Worm (Caenorhabditis elegans) whole organism, young adult: ENCODE data around the gene dyn-1.

Source experiments
- F10E7.11 ChIP-seq: sonication (generic microtip); optimal IDR thresholded peaks from 2 replicates; lab custom pipeline; 2017; ENCODE audit warnings: mild to moderate bottlenecking, missing genetic modification characterization, moderate library complexity, missing compliant biosample characterization
- F33H1.4 ChIP-seq: fragments of 200-800 bp; sonication (Bioruptor generic); IDR thresholded peaks from 2 replicates; pipeline ENCODE4 v1.3.6; 2022; ENCODE audit warnings: missing genetic modification reagents, missing genetic modification characterization, missing compliant biosample characterization
- F49E8.2 ChIP-seq: sonication (generic microtip); optimal IDR thresholded peaks from 3 replicates; lab custom pipeline; 2017; ENCODE audit warnings: missing genetic modification characterization, mild to moderate bottlenecking, missing compliant biosample characterization, antibody characterized with exemption, moderate library complexity; ENCODE audit not compliant: insufficient read depth
- Y53F4B.3 ChIP-seq: fragments of 200-800 bp; sonication (Bioruptor generic); IDR thresholded peaks from 2 replicates; pipeline ENCODE4 v1.3.6; 2022; ENCODE audit warnings: missing genetic modification reagents, missing genetic modification characterization, missing compliant biosample characterization
- Y95B8A.8 ChIP-seq: fragments of 200-800 bp; sonication (Bioruptor generic); IDR thresholded peaks from 2 replicates; pipeline ENCODE4 v1.3.6; 2022; ENCODE audit warnings: missing genetic modification reagents, missing genetic modification characterization, missing compliant biosample characterization
- attf-3 ChIP-seq: fragments of 200-800 bp; sonication (Bioruptor generic); conservative IDR thresholded peaks from 2 replicates; pipeline ENCODE4 v1.3.6; 2022; ENCODE audit warnings: missing genetic modification reagents, missing genetic modification characterization, missing compliant biosample characterization
- attf-5 ChIP-seq: fragments of 200-800 bp; sonication (Bioruptor generic); optimal IDR thresholded peaks from 2 replicates; lab custom pipeline; 2018; ENCODE audit warnings: mild to moderate bottlenecking, missing genetic modification characterization, missing compliant biosample characterization
- attf-6 ChIP-seq: fragments of 200-800 bp; sonication (Bioruptor generic); IDR thresholded peaks from 2 replicates; pipeline ENCODE4 v1.3.6; 2022; ENCODE audit warnings: missing genetic modification reagents, missing genetic modification characterization, missing compliant biosample characterization
- bed-2 ChIP-seq: fragments of 200-800 bp; sonication (Bioruptor generic); IDR thresholded peaks from 2 replicates; pipeline ENCODE4 v1.3.6; 2022; ENCODE audit warnings: missing genetic modification reagents, missing genetic modification characterization, missing compliant biosample characterization
- cebp-1 ChIP-seq, 2 experiments: fragments of 200-800 bp in 1 of 2; sonication (Bioruptor generic) in 1 of 2; sonication (generic microtip) in 1 of 2; IDR thresholded peaks in 1 of 2; optimal IDR thresholded peaks in 1 of 2; 2 replicates each; pipeline versions ENCODE4 v1.3.6 to Lab custom; 2017 to 2022; ENCODE audit warnings: missing compliant biosample characterization in 2 of 2, missing genetic modification characterization in 2 of 2, mild to moderate bottlenecking in 1 of 2, missing genetic modification reagents in 1 of 2, moderate library complexity in 1 of 2
- cebp-2 ChIP-seq: fragments of 200-800 bp; sonication (Bioruptor generic); IDR thresholded peaks from 2 replicates; pipeline ENCODE4 v1.3.6; 2022; ENCODE audit warnings: missing genetic modification characterization, missing compliant biosample characterization
- ceh-27 ChIP-seq: fragments of 200-800 bp; sonication (Bioruptor generic); optimal IDR thresholded peaks from 2 replicates; lab custom pipeline; 2018; ENCODE audit warnings: mild to moderate bottlenecking, missing genetic modification characterization, moderate library complexity, missing compliant biosample characterization
- ceh-40 ChIP-seq: fragments of 200-800 bp; sonication (Bioruptor generic); IDR thresholded peaks from 2 replicates; pipeline ENCODE4 v1.3.6; 2022; ENCODE audit warnings: missing genetic modification characterization, missing compliant biosample characterization
- ceh-58 ChIP-seq: fragments of 200-800 bp; sonication (Bioruptor generic); IDR thresholded peaks from 2 replicates; pipeline ENCODE4 v1.3.6; 2022; ENCODE audit warnings: missing genetic modification characterization, missing compliant biosample characterization
- ceh-79 ChIP-seq: sonication (generic microtip); optimal IDR thresholded peaks from 2 replicates; lab custom pipeline; 2017; ENCODE audit warnings: mild to moderate bottlenecking, missing genetic modification characterization, missing compliant biosample characterization
- dpff-1 ChIP-seq: sonication (generic microtip); optimal IDR thresholded peaks from 2 replicates; lab custom pipeline; 2017; ENCODE audit warnings: mild to moderate bottlenecking, missing genetic modification characterization, missing compliant biosample characterization
- efl-1 ChIP-seq: fragments of 150-350 bp; optimal IDR thresholded peaks from 2 replicates; lab custom pipeline; 2014; ENCODE audit warnings: missing biosample characterization, missing genetic modification reagents, missing genetic modification characterization
- egrh-3 ChIP-seq: fragments of 200-800 bp; sonication (Bioruptor generic); IDR thresholded peaks from 2 replicates; pipeline ENCODE4 v1.3.6; 2022; ENCODE audit warnings: missing genetic modification reagents, missing genetic modification characterization, missing compliant biosample characterization
- ets-4 ChIP-seq: fragments of 200-800 bp; sonication (Bioruptor generic); optimal IDR thresholded peaks from 2 replicates; lab custom pipeline; 2018; ENCODE audit warnings: mild to moderate bottlenecking, missing genetic modification characterization, missing compliant biosample characterization
- hlh-26 ChIP-seq: fragments of 200-800 bp; sonication (Bioruptor generic); conservative IDR thresholded peaks from 2 replicates; pipeline ENCODE4 v1.3.6; 2022; ENCODE audit warnings: missing genetic modification reagents, missing genetic modification characterization, missing compliant biosample characterization
- hmg-1.2 ChIP-seq: fragments of 200-800 bp; sonication (Bioruptor generic); IDR thresholded peaks from 2 replicates; pipeline ENCODE4 v1.3.6; 2022; ENCODE audit warnings: missing genetic modification reagents, missing genetic modification characterization, missing compliant biosample characterization
- hrde-1 ChIP-seq: sonication (generic microtip); optimal IDR thresholded peaks from 2 replicates; lab custom pipeline; 2016; ENCODE audit warnings: missing genetic modification characterization, mild to moderate bottlenecking, missing compliant biosample characterization, moderate library complexity, missing genotype, missing genetic modification reagents, borderline replicate concordance
- lag-1 ChIP-seq: fragments of 200-800 bp; sonication (Bioruptor generic); IDR thresholded peaks from 2 replicates; pipeline ENCODE4 v1.3.6; 2022; ENCODE audit warnings: missing genetic modification reagents, missing genetic modification characterization, missing compliant biosample characterization
- let-526 ChIP-seq: fragments of 200-800 bp; sonication (Bioruptor generic); IDR thresholded peaks from 2 replicates; pipeline ENCODE4 v1.3.6; 2022; ENCODE audit warnings: missing genetic modification reagents, missing genetic modification characterization, missing compliant biosample characterization
- let-607 ChIP-seq, 2 experiments: fragments of 200-800 bp in 1 of 2; sonication (Bioruptor generic) in 1 of 2; sonication (generic microtip) in 1 of 2; optimal IDR thresholded peaks; 2 replicates each; lab custom pipeline; 2016 to 2018; ENCODE audit warnings: mild to moderate bottlenecking in 2 of 2, missing compliant biosample characterization in 2 of 2, missing genetic modification characterization in 2 of 2, moderate library complexity in 2 of 2, missing genotype in 1 of 2
- lin-40 ChIP-seq: sonication (generic microtip); optimal IDR thresholded peaks from 2 replicates; lab custom pipeline; 2016; ENCODE audit warnings: missing genetic modification characterization, mild to moderate bottlenecking, missing compliant biosample characterization, missing genotype, missing genetic modification reagents
- lin-54 ChIP-seq: fragments of 200-800 bp; sonication (Bioruptor generic); optimal IDR thresholded peaks from 2 replicates; lab custom pipeline; 2018; ENCODE audit warnings: mild to moderate bottlenecking, missing genetic modification characterization, missing compliant biosample characterization
- lsl-1 ChIP-seq: fragments of 200-800 bp; sonication (Bioruptor generic); optimal IDR thresholded peaks from 2 replicates; lab custom pipeline; 2018; ENCODE audit warnings: mild to moderate bottlenecking, missing genetic modification characterization, moderate library complexity, missing compliant biosample characterization
- madf-10 ChIP-seq: sonication (generic microtip); optimal IDR thresholded peaks from 2 replicates; lab custom pipeline; 2016; ENCODE audit warnings: mild to moderate bottlenecking, missing genetic modification characterization, missing compliant biosample characterization
- nfya-1 ChIP-seq: sonication (generic microtip); optimal IDR thresholded peaks from 2 replicates; lab custom pipeline; 2017; ENCODE audit warnings: antibody characterized with exemption, missing compliant biosample characterization, missing genetic modification characterization, borderline replicate concordance; ENCODE audit not compliant: insufficient read depth
- nfyb-1 ChIP-seq: fragments of 200-800 bp; sonication (Bioruptor generic); IDR thresholded peaks from 2 replicates; pipeline ENCODE4 v1.3.6; 2022; ENCODE audit warnings: missing genetic modification reagents, missing genetic modification characterization, missing compliant biosample characterization
- nhr-90 ChIP-seq: sonication (generic microtip); optimal IDR thresholded peaks from 2 replicates; lab custom pipeline; 2016; ENCODE audit warnings: missing genotype, mild to moderate bottlenecking, missing genetic modification characterization, missing compliant biosample characterization
- pbrm-1 ChIP-seq: fragments of 200-800 bp; sonication (Bioruptor generic); IDR thresholded peaks from 2 replicates; pipeline ENCODE4 v1.3.6; 2022; ENCODE audit warnings: missing genetic modification reagents, missing genetic modification characterization, missing compliant biosample characterization
- rcor-1 ChIP-seq: fragments of 200-800 bp; sonication (Bioruptor generic); IDR thresholded peaks from 2 replicates; pipeline ENCODE4 v1.3.6; 2022; ENCODE audit warnings: missing genetic modification reagents, missing genetic modification characterization, missing compliant biosample characterization
- rec-8 ChIP-seq, 2 experiments: sonication (generic microtip); optimal IDR thresholded peaks; 2 replicates each; lab custom pipeline; 2016; ENCODE audit warnings: mild to moderate bottlenecking in 2 of 2, missing genetic modification characterization in 2 of 2, missing genetic modification reagents in 2 of 2, missing genotype in 2 of 2, missing biosample characterization in 1 of 2, missing compliant biosample characterization in 1 of 2, moderate library complexity in 1 of 2
- repo-1 ChIP-seq: sonication (generic microtip); optimal IDR thresholded peaks from 2 replicates; lab custom pipeline; 2017; ENCODE audit warnings: mild to moderate bottlenecking, missing genetic modification characterization, missing compliant biosample characterization
- sea-2 ChIP-seq: fragments of 200-800 bp; sonication (Bioruptor generic); IDR thresholded peaks from 2 replicates; pipeline ENCODE4 v1.3.6; 2022; ENCODE audit warnings: missing genetic modification characterization, missing compliant biosample characterization
- snpc-1.3 ChIP-seq: sonication (generic microtip); optimal IDR thresholded peaks from 2 replicates; lab custom pipeline; 2017; ENCODE audit warnings: missing genetic modification characterization, mild to moderate bottlenecking, missing compliant biosample characterization, antibody characterized with exemption, moderate library complexity, missing genotype, missing genetic modification reagents; ENCODE audit not compliant: insufficient read depth
- somi-1 ChIP-seq: fragments of 200-800 bp; sonication (Bioruptor generic); optimal IDR thresholded peaks from 2 replicates; lab custom pipeline; 2018; ENCODE audit warnings: mild to moderate bottlenecking, missing genetic modification characterization, missing compliant biosample characterization
- sptf-2 ChIP-seq: fragments of 200-800 bp; sonication (Bioruptor generic); optimal IDR thresholded peaks from 2 replicates; lab custom pipeline; 2018; ENCODE audit warnings: mild to moderate bottlenecking, missing genetic modification characterization, missing compliant biosample characterization
- tbp1 ChIP-seq: fragments of 200-800 bp; sonication (Bioruptor generic); optimal IDR thresholded peaks from 2 replicates; lab custom pipeline; 2018; ENCODE audit warnings: mild to moderate bottlenecking, missing genetic modification characterization, missing compliant biosample characterization
- tbx-9 ChIP-seq: sonication (generic microtip); optimal IDR thresholded peaks from 2 replicates; lab custom pipeline; 2016; ENCODE audit warnings: borderline replicate concordance, missing genetic modification characterization, inconsistent platforms, missing compliant biosample characterization
- unc-130 ChIP-seq: sonication (generic microtip); optimal IDR thresholded peaks from 2 replicates; lab custom pipeline; 2016; ENCODE audit warnings: missing genetic modification reagents, missing genetic modification characterization, missing compliant biosample characterization
- zfh-2 ChIP-seq: fragments of 200-800 bp; sonication (Bioruptor generic); conservative IDR thresholded peaks from 2 replicates; pipeline ENCODE4 v1.3.6; 2022; ENCODE audit warnings: missing genetic modification reagents, missing genetic modification characterization, missing compliant biosample characterization
- ztf-22 ChIP-seq: fragments of 200-800 bp; sonication (Bioruptor generic); optimal IDR thresholded peaks from 2 replicates; lab custom pipeline; 2018; ENCODE audit warnings: mild to moderate bottlenecking, missing genetic modification characterization, moderate library complexity, missing compliant biosample characterization
- ztf-26 ChIP-seq: sonication (generic microtip); optimal IDR thresholded peaks from 2 replicates; lab custom pipeline; 2017; ENCODE audit warnings: missing genetic modification characterization, missing compliant biosample characterization

The dyn-1 gene

DNA sequence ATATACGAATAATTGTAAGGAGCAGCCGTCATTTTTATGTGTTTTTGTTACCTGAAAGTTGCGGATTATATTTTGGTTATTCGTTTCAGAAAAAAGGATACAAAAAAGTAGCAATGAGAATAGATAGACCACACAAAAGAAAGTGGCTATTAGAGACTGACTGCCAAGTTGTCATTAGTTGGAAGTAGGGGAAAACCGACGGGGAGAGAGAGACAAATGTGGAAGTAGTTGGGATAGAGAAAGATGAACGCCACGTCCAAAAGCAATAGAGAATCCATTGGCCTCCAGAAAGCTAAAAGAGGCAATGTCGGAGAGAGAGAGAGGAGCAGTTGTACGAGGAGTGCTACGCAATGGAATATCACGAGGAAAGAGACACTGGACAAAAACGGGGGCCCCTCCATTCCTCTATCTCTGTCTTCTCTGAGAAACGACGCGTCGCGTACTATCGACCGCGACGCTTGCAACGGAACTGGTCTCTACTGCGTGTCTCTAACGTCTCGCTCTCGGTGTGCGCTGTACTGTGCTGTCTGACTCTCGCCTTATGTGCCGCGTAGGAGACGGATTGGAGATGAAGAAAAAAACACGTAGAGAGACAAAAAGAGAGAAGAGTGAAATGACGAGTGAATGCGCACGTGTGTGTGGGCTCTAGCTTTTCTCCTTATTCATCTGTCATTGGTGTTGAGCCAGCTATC is 38.0 kb downstream of the dyn-1 start, which contains the start of gene rab-14 (continued):
- no peak for TF ChIP-seq hrde-1 (tag; lab: Kevin White, UChicago)
- TF ChIP-seq bed-2 (GFP tag; lab: Robert Waterston, UW), result no peak
- 0 out of 2 replicates have a peak, but pooled peaks have one; percentile 30 for TF ChIP-seq attf-3 (GFP tag; lab: Robert Waterston, UW)
- no peak for TF ChIP-seq madf-10 (tag; lab: Kevin White, UChicago)
- TF ChIP-seq cebp-2 (GFP tag; lab: Robert Waterston, UW), result no peak
- TF ChIP-seq F33H1.4, result no peak
- TF ChIP-seq lin-54 (GFP tag; lab: Kevin White, UChicago), result peak; percentile 28
- peak; percentile 16 for TF ChIP-seq lin-40 (tag; lab: Kevin White, UChicago)
- TF ChIP-seq let-526 (GFP tag; lab: Robert Waterston, UW), result peak; percentile 49; the same call in 1 of the 2 replicates
- peak; percentile 51 for TF ChIP-seq somi-1 (GFP tag; lab: Kevin White, UChicago)
- TF ChIP-seq sptf-2 (GFP tag; lab: Kevin White, UChicago), result no peak
- TF ChIP-seq F49E8.2 (tag; lab: Kevin White, UChicago), result no peak
- no peak for TF ChIP-seq ceh-79 (tag; lab: Kevin White, UChicago)
- TF ChIP-seq nfya-1 (tag; lab: Kevin White, UChicago), result no peak
- no peak for TF ChIP-seq repo-1 (tag; lab: Kevin White, UChicago)
- peak; percentile 33; the same call in 1 of the 2 replicates for TF ChIP-seq pbrm-1 (GFP tag; lab: Robert Waterston, UW)
- no peak for TF ChIP-seq snpc-1.3 (tag; lab: Kevin White, UChicago)
- no peak for TF ChIP-seq Y95B8A.8 (GFP tag; lab: Robert Waterston, UW)
- TF ChIP-seq hmg-1.2 (GFP tag; lab: Robert Waterston, UW), result peak; percentile 71; the same call in 1 of the 2 replicates
- TF ChIP-seq rcor-1 (GFP tag; lab: Robert Waterston, UW), result no peak
- no peak for TF ChIP-seq F10E7.11 (tag; lab: Kevin White, UChicago)
- TF ChIP-seq lag-1 (GFP tag; lab: Robert Waterston, UW), result no peak
- TF ChIP-seq lsl-1 (GFP tag; lab: Kevin White, UChicago), result no peak
- peak; percentile 80 for TF ChIP-seq nfyb-1
- no peak for TF ChIP-seq efl-1
- peak; percentile 93 for TF ChIP-seq zfh-2 (GFP tag; lab: Robert Waterston, UW)
- no peak for TF ChIP-seq attf-6
- peak; percentile 74 for TF ChIP-seq ceh-27 (GFP tag; lab: Kevin White, UChicago)
- no peak for TF ChIP-seq ceh-58 (GFP tag; lab: Robert Waterston, UW)
- TF ChIP-seq rec-8 (tag; optimal IDR thresholded peaks at IDR 0.05; lab: Kevin White, UChicago), result no peak
- no peak for TF ChIP-seq tbx-9 (tag; lab: Kevin White, UChicago)
- TF ChIP-seq attf-5, result peak; percentile 60
- no peak for TF ChIP-seq ztf-26 (tag; lab: Kevin White, UChicago)
- no peak for TF ChIP-seq let-607 (tag; optimal IDR thresholded peaks at IDR 0.05; lab: Kevin White, UChicago)
- TF ChIP-seq ets-4 (GFP tag; lab: Kevin White, UChicago), result no peak
- TF ChIP-seq unc-130, result no peak
- TF ChIP-seq nhr-90, result no peak
- TF ChIP-seq cebp-1 (GFP tag; IDR thresholded peaks at IDR 0.05; lab: Robert Waterston, UW), result peak; percentile 82
- TF ChIP-seq cebp-1 (tag; optimal IDR thresholded peaks at IDR 0.05; lab: Kevin White, UChicago), result no peak
- TF ChIP-seq Y53F4B.3 (GFP tag; lab: Robert Waterston, UW), result no peak
- TF ChIP-seq sea-2 (GFP tag; lab: Robert Waterston, UW), result no peak
- TF ChIP-seq ceh-40, result no peak
- TF ChIP-seq tbp1 (GFP tag; lab: Kevin White, UChicago), result peak; percentile 32
- no peak for TF ChIP-seq ztf-22 (GFP tag; lab: Kevin White, UChicago)
- TF ChIP-seq hlh-26, result no peak
- no peak for TF ChIP-seq egrh-3 (GFP tag; lab: Robert Waterston, UW)
- TF ChIP-seq dpff-1 (tag; lab: Kevin White, UChicago), result no peak
